Fruit fly (Drosophila melanogaster) whole organism, embryonic: ENCODE measurements around the gene Ssadh.

Experiments
- Aef1 ChIP-seq: fragments of 200-800 bp; sonication (Bioruptor generic); IDR thresholded peaks from 3 replicates; pipeline ENCODE4 v1.3.6; 2022; ENCODE audit warnings: missing biosample characterization, missing genetic modification characterization
- Antp ChIP-seq: fragments of 200-800 bp; sonication (Bioruptor generic); optimal IDR thresholded peaks from 3 replicates; lab custom pipeline; 2016; ENCODE audit warnings: missing biosample characterization, missing genetic modification characterization
- Asciz ChIP-seq: fragments of 200-800 bp; sonication (Bioruptor generic); optimal IDR thresholded peaks from 2 replicates; lab custom pipeline; 2017; ENCODE audit warnings: missing biosample characterization, mild to moderate bottlenecking, missing genetic modification characterization, missing genetic modification reagents
- CG11085 ChIP-seq: fragments of 200-800 bp; sonication (Bioruptor generic); IDR thresholded peaks from 2 replicates; pipeline ENCODE4 v1.3.6; 2022; ENCODE audit warnings: missing biosample characterization, missing genetic modification characterization
- CG11504 ChIP-seq: fragments of 200-800 bp; sonication (Bioruptor generic); optimal IDR thresholded peaks from 3 replicates; lab custom pipeline; 2019; ENCODE audit warnings: missing biosample characterization, mild to moderate bottlenecking, missing genetic modification characterization, moderate library complexity
- CG17359 ChIP-seq: fragments of 200-800 bp; sonication (Bioruptor generic); optimal IDR thresholded peaks from 3 replicates; lab custom pipeline; 2018; ENCODE audit warnings: missing biosample characterization, mild to moderate bottlenecking, missing genetic modification characterization, moderate library complexity
- CG17568 ChIP-seq: fragments of 200-800 bp; sonication (Bioruptor generic); optimal IDR thresholded peaks from 2 replicates; lab custom pipeline; 2018; ENCODE audit warnings: missing biosample characterization, mild to moderate bottlenecking, missing genetic modification characterization, moderate library complexity
- CG17829 ChIP-seq: fragments of 200-800 bp; optimal IDR thresholded peaks from 2 replicates; lab custom pipeline; 2019; ENCODE audit warnings: missing biosample characterization, mild to moderate bottlenecking, missing genetic modification characterization, moderate library complexity
- CG2199 ChIP-seq: fragments of 200-800 bp; sonication (Bioruptor generic); IDR thresholded peaks from 3 replicates; pipeline ENCODE4 v1.3.6; 2022; ENCODE audit warnings: missing biosample characterization, missing genetic modification characterization
- CG30403 ChIP-seq: fragments of 200-800 bp; sonication (Bioruptor generic); optimal IDR thresholded peaks from 3 replicates; lab custom pipeline; 2016; ENCODE audit warnings: missing biosample characterization, missing genetic modification characterization
- CG32772 ChIP-seq: fragments of 200-800 bp; sonication (Bioruptor generic); IDR thresholded peaks from 2 replicates; pipeline ENCODE4 v1.3.6; 2022; ENCODE audit warnings: missing biosample characterization, missing genetic modification characterization
- CG34422 ChIP-seq: fragments of 200-800 bp; sonication (Bioruptor generic); IDR thresholded peaks from 3 replicates; pipeline ENCODE4 v1.3.6; 2022; ENCODE audit warnings: missing biosample characterization, missing genetic modification characterization
- CG3726 ChIP-seq: fragments of 200-800 bp; sonication (Bioruptor generic); IDR thresholded peaks from 3 replicates; pipeline ENCODE4, ENCODE4 v1.3.6; 2022; ENCODE audit warnings: missing biosample characterization, missing genetic modification characterization
- CG4360 ChIP-seq: fragments of 200-800 bp; sonication (Bioruptor generic); IDR thresholded peaks from 2 replicates; pipeline ENCODE4 v1.3.6; 2022; ENCODE audit warnings: missing biosample characterization, missing genetic modification characterization
- D ChIP-seq, 2 experiments: fragments of 200-800 bp in 1 of 2; fragments of >200 bp in 1 of 2; sonication (Bioruptor generic) in 1 of 2; optimal IDR thresholded peaks; 2 replicates in 1 of 2; 3 replicates in 1 of 2; lab custom pipeline; 2017; ENCODE audit warnings: mild to moderate bottlenecking in 1 of 2, missing biosample characterization in 1 of 2, missing genetic modification characterization in 1 of 2, missing genetic modification reagents in 1 of 2
- Doc2 ChIP-seq: fragments of 200-800 bp; sonication (Bioruptor generic); IDR thresholded peaks from 2 replicates; pipeline ENCODE4 v1.3.6; 2022; ENCODE audit warnings: missing biosample characterization, missing genetic modification characterization
- E2f1 ChIP-seq: fragments of 200-800 bp; sonication (Bioruptor generic); IDR thresholded peaks from 2 replicates; pipeline ENCODE4 v1.3.6; 2022; ENCODE audit warnings: missing biosample characterization, missing genetic modification characterization
- Fer3 ChIP-seq: fragments of 200-800 bp; sonication (Bioruptor generic); optimal IDR thresholded peaks from 2 replicates; lab custom pipeline; 2018; ENCODE audit warnings: missing biosample characterization, mild to moderate bottlenecking, missing genetic modification characterization, moderate library complexity
- H2.0 ChIP-seq: fragments of 200-800 bp; sonication (Bioruptor generic); IDR thresholded peaks from 2 replicates; pipeline ENCODE4 v1.3.6; 2022; ENCODE audit warnings: missing biosample characterization, missing genetic modification characterization
- Hand ChIP-seq: fragments of 200-800 bp; sonication (Bioruptor generic); optimal IDR thresholded peaks from 2 replicates; lab custom pipeline; 2017; ENCODE audit warnings: mild to moderate bottlenecking, missing biosample characterization, missing genetic modification reagents, missing genetic modification characterization
- Hr3 ChIP-seq: fragments of 200-800 bp; sonication (Bioruptor generic); optimal IDR thresholded peaks from 3 replicates; lab custom pipeline; 2016; ENCODE audit warnings: missing biosample characterization, missing genetic modification characterization
- Lpt ChIP-seq: fragments of >200 bp; optimal IDR thresholded peaks from 2 replicates; lab custom pipeline; 2018; ENCODE audit warnings: missing biosample characterization, missing genetic modification characterization
- Mad ChIP-seq: fragments of 200-800 bp; sonication (Bioruptor generic); optimal IDR thresholded peaks from 2 replicates; lab custom pipeline; 2016; ENCODE audit warnings: missing biosample characterization, missing genetic modification characterization
- Med ChIP-seq: fragments of 200-800 bp; sonication (Bioruptor generic); peaks from one replicate; lab custom pipeline; 2016; ENCODE audit warnings: missing biosample characterization, missing genetic modification characterization, mild to moderate bottlenecking, inconsistent platforms, moderate library complexity
- NK7.1 ChIP-seq: fragments of 200-800 bp; sonication (Bioruptor generic); optimal IDR thresholded peaks from 3 replicates; lab custom pipeline; 2016; ENCODE audit warnings: missing biosample characterization, missing genetic modification characterization
- Scr ChIP-seq: fragments of 200-800 bp; sonication (Bioruptor generic); IDR thresholded peaks from 2 replicates; pipeline ENCODE4 v1.3.6; 2022; ENCODE audit warnings: missing biosample characterization, missing genetic modification characterization; ENCODE audit not compliant: partially characterized antibody
- Six4 ChIP-seq: fragments of 200-800 bp; sonication (Bioruptor generic); optimal IDR thresholded peaks from 2 replicates; lab custom pipeline; 2016; ENCODE audit warnings: missing biosample characterization, missing genetic modification characterization
- Sry-β ChIP-seq: fragments of 200-800 bp; sonication (Bioruptor generic); optimal IDR thresholded peaks from 2 replicates; lab custom pipeline; 2018; ENCODE audit warnings: missing biosample characterization, mild to moderate bottlenecking, missing genetic modification characterization, moderate library complexity
- crp ChIP-seq, 2 experiments: fragments of 200-800 bp; sonication (Bioruptor generic); optimal IDR thresholded peaks; 2 replicates in 1 of 2; 3 replicates in 1 of 2; lab custom pipeline; 2017; ENCODE audit warnings: missing biosample characterization in 2 of 2, missing genetic modification characterization in 2 of 2, mild to moderate bottlenecking in 1 of 2, moderate library complexity in 1 of 2
- dpn ChIP-seq, 2 experiments: fragments of 200-800 bp; sonication (Bioruptor generic); optimal IDR thresholded peaks; 3 replicates each; lab custom pipeline; 2016; ENCODE audit warnings: missing biosample characterization in 2 of 2, missing genetic modification characterization in 2 of 2
- esg ChIP-seq: fragments of 200-800 bp; sonication (Bioruptor generic); conservative IDR thresholded peaks from 2 replicates; pipeline ENCODE4 v1.3.6; 2022; ENCODE audit warnings: missing biosample characterization, missing genetic modification characterization
- ewg ChIP-seq: fragments of 200-800 bp; sonication (Bioruptor generic); optimal IDR thresholded peaks from 3 replicates; lab custom pipeline; 2017; ENCODE audit warnings: mild to moderate bottlenecking, missing biosample characterization, missing genetic modification reagents, missing genetic modification characterization
- fd96Cb ChIP-seq: fragments of 200-800 bp; sonication (Bioruptor generic); optimal IDR thresholded peaks from 2 replicates; lab custom pipeline; 2018; ENCODE audit warnings: missing biosample characterization, mild to moderate bottlenecking, missing genetic modification characterization, moderate library complexity
- fru ChIP-seq: fragments of >200 bp; optimal IDR thresholded peaks from 2 replicates; lab custom pipeline; 2017
- gem ChIP-seq: fragments of 200-800 bp; sonication (Bioruptor generic); optimal IDR thresholded peaks from 2 replicates; lab custom pipeline; 2019; ENCODE audit warnings: missing biosample characterization, mild to moderate bottlenecking, missing genetic modification characterization, moderate library complexity
- gsb-n ChIP-seq: fragments of 200-800 bp; sonication (Bioruptor generic); optimal IDR thresholded peaks from 3 replicates; lab custom pipeline; 2018; ENCODE audit warnings: missing biosample characterization, mild to moderate bottlenecking, missing genetic modification characterization
- her ChIP-seq: fragments of 200-800 bp; sonication (Bioruptor generic); optimal IDR thresholded peaks from 2 replicates; lab custom pipeline; 2016; ENCODE audit warnings: missing biosample characterization, missing genetic modification characterization
- lmd ChIP-seq: fragments of 200-800 bp; sonication (Bioruptor generic); IDR thresholded peaks from 2 replicates; pipeline ENCODE4 v1.3.6; 2022; ENCODE audit warnings: missing biosample characterization, missing genetic modification characterization
- odd ChIP-seq: fragments of 200-800 bp; sonication (Bioruptor generic); optimal IDR thresholded peaks from 2 replicates; lab custom pipeline; 2017; ENCODE audit warnings: missing biosample characterization, mild to moderate bottlenecking, missing genetic modification characterization
- prd ChIP-seq, 3 experiments: fragments of >200 bp in 2 of 3; fragments of 200-800 bp in 1 of 3; sonication (Bioruptor generic) in 1 of 3; optimal IDR thresholded peaks in 2 of 3; IDR thresholded peaks in 1 of 3; 2 replicates in 2 of 3; 3 replicates in 1 of 3; pipeline versions ENCODE4 v1.3.6 to Lab custom; 2017 to 2022; ENCODE audit warnings: missing biosample characterization in 1 of 3, missing genetic modification characterization in 1 of 3
- ranshi ChIP-seq: fragments of 200-800 bp; sonication (Bioruptor generic); IDR thresholded peaks from 2 replicates; pipeline ENCODE4 v1.3.6; 2022; ENCODE audit warnings: missing biosample characterization, missing genetic modification characterization
- run ChIP-seq: fragments of 200-800 bp; sonication (Bioruptor generic); optimal IDR thresholded peaks from 3 replicates; lab custom pipeline; 2018; ENCODE audit warnings: missing biosample characterization, mild to moderate bottlenecking, missing genetic modification characterization
- seq ChIP-seq: fragments of 200-800 bp; sonication (Bioruptor generic); IDR thresholded peaks from 2 replicates; pipeline ENCODE4 v1.3.6; 2022; ENCODE audit warnings: missing biosample characterization, missing genetic modification characterization
- ssp ChIP-seq: fragments of 200-800 bp; sonication (Bioruptor generic); IDR thresholded peaks from 2 replicates; pipeline ENCODE4 v1.3.6; 2022; ENCODE audit warnings: missing biosample characterization, missing genetic modification characterization
- stc ChIP-seq: fragments of 200-800 bp; sonication (Bioruptor generic); IDR thresholded peaks from 2 replicates; pipeline ENCODE4 v1.3.6; 2022; ENCODE audit warnings: missing biosample characterization, missing genetic modification characterization
- tap ChIP-seq: fragments of 200-800 bp; optimal IDR thresholded peaks from 3 replicates; lab custom pipeline; 2019; ENCODE audit warnings: missing biosample characterization, mild to moderate bottlenecking, missing genetic modification characterization, moderate library complexity
- tgo ChIP-seq: fragments of 200-800 bp; sonication (Bioruptor generic); IDR thresholded peaks from 3 replicates; pipeline ENCODE4 v1.3.6; 2022; ENCODE audit warnings: missing biosample characterization, missing genetic modification characterization
- tio ChIP-seq: fragments of 200-800 bp; sonication (Bioruptor generic); optimal IDR thresholded peaks from 2 replicates; lab custom pipeline; 2017; ENCODE audit warnings: missing biosample characterization, missing genetic modification characterization, inconsistent platforms
- wek ChIP-seq: fragments of 200-800 bp; sonication (Bioruptor generic); optimal IDR thresholded peaks from 3 replicates; lab custom pipeline; 2018; ENCODE audit warnings: missing biosample characterization, mild to moderate bottlenecking, missing genetic modification characterization, moderate library complexity

The Ssadh gene

dm6 chr3R:25631079-25631478 is 4.4 kb upstream of the Ssadh start (continued):
- TF ChIP-seq CG17829 (tag; lab: Kevin White, UChicago) = peak; percentile 52
- 0 out of 2 replicates have a peak, but pooled peaks have one; percentile 30 for TF ChIP-seq CG4360 (GFP tag; lab: Robert Waterston, UW)
- TF ChIP-seq Aef1 (GFP tag; lab: Robert Waterston, UW) = peak; percentile 64; the same call in 2 of the 3 replicates
- TF ChIP-seq Doc2 (GFP tag; lab: Robert Waterston, UW) = no peak
- no peak for TF ChIP-seq prd (optimal IDR thresholded peaks at IDR 0.05; lab: Kevin White, UChicago)
- peak; percentile 84 for TF ChIP-seq prd (GFP tag; IDR thresholded peaks at IDR 0.05; lab: Robert Waterston, UW)
- peak; percentile 55 for TF ChIP-seq her (GFP tag; lab: Kevin White, UChicago)
- peak; percentile 48 for TF ChIP-seq ewg
- peak; percentile 44 for TF ChIP-seq NK7.1 (GFP tag; lab: Kevin White, UChicago)
- TF ChIP-seq stc (GFP tag; lab: Robert Waterston, UW) = peak; percentile 65
- TF ChIP-seq Hr3 (GFP tag; lab: Kevin White, UChicago) = peak; percentile 43
- peak; percentile 70 for TF ChIP-seq seq (GFP tag; lab: Robert Waterston, UW)
- no peak for TF ChIP-seq CG2199 (GFP tag; lab: Robert Waterston, UW)
- peak; percentile 77 for TF ChIP-seq CG17359 (tag; lab: Kevin White, UChicago)
- peak; percentile 57 for TF ChIP-seq E2f1 (GFP tag; lab: Robert Waterston, UW)
- TF ChIP-seq Scr = no peak
- peak; percentile 48 for TF ChIP-seq run (tag; lab: Kevin White, UChicago)
- TF ChIP-seq ssp = peak; percentile 25; the same call in 1 of the 2 replicates
- TF ChIP-seq CG11085 = peak; percentile 44; the same call in 1 of the 2 replicates
- peak; percentile 76 for TF ChIP-seq CG11504 (tag; lab: Kevin White, UChicago)
- peak; percentile 62 for TF ChIP-seq Asciz
- TF ChIP-seq tio (GFP tag; lab: Kevin White, UChicago) = peak; percentile 63
- TF ChIP-seq gem (tag; lab: Kevin White, UChicago) = peak; percentile 79
- peak; percentile 76; the same call in 2 of the 3 replicates for TF ChIP-seq CG3726 (GFP tag; lab: Robert Waterston, UW)

dm6 chr3R:25630541-25630940 is 3.8 kb upstream of the Ssadh start:
- TF ChIP-seq H2.0 (GFP tag; lab: Robert Waterston, UW) (0 out of 2 replicates have a peak, but pooled peaks have one; percentile 17), wek (GFP tag; lab: Kevin White, UChicago) (no peak), D (optimal IDR thresholded peaks at IDR 0.05; lab: Kevin White, UChicago) (no peak), D (GFP tag; optimal IDR thresholded peaks at IDR 0.05; lab: Kevin White, UChicago) (no peak), fd96Cb (tag; lab: Kevin White, UChicago) (peak; percentile 27), odd (GFP tag; lab: Kevin White, UChicago) (no peak), Med (no peak), prd (optimal IDR thresholded peaks at IDR 0.05; lab: Kevin White, UChicago) (no peak), prd (GFP tag; IDR thresholded peaks at IDR 0.05; lab: Robert Waterston, UW) (0 out of 3 replicates have a peak, but pooled peaks have one; percentile 4), CG34422 (GFP tag; lab: Robert Waterston, UW) (peak; percentile 22; the same call in 1 of the 3 replicates), Lpt (GFP tag; lab: Kevin White, UChicago) (no peak), CG32772 (GFP tag; lab: Robert Waterston, UW) (0 out of 2 replicates have a peak, but pooled peaks have one; percentile 26), lmd (GFP tag; lab: Robert Waterston, UW) (peak; percentile 39; the same call in 1 of the 2 replicates), Sry-β (GFP tag; lab: Kevin White, UChicago) (no peak), crp (GFP tag; optimal IDR thresholded peaks at IDR 0.05; lab: Kevin White, UChicago) (no peak), Hand (GFP tag; lab: Kevin White, UChicago) (no peak), tap (peak; percentile 36), Six4 (GFP tag; lab: Kevin White, UChicago) (no peak), CG17568 (GFP tag; lab: Kevin White, UChicago) (no peak), Fer3 (tag; lab: Kevin White, UChicago) (peak; percentile 54), fru (lab: Kevin White, UChicago) (no peak), gsb-n (tag; lab: Kevin White, UChicago) (peak; percentile 11), Mad (no peak), CG30403 (GFP tag; lab: Kevin White, UChicago) (no peak), dpn (GFP tag; optimal IDR thresholded peaks at IDR 0.05; lab: Kevin White, UChicago) (no peak), esg (GFP tag; lab: Robert Waterston, UW) (0 out of 2 replicates have a peak, but pooled peaks have one; percentile 22), tgo (peak; percentile 53; the same call in 2 of the 3 replicates), ranshi (GFP tag; lab: Robert Waterston, UW) (peak; percentile 34; the same call in 1 of the 2 replicates), Antp (no peak)
